Worm (Caenorhabditis elegans) whole organism, early embryonic: ENCODE measurements around the gene R52.4.
A peak's percentile ranks its signal among the peaks of the same experiment; 100 is the strongest.

Experiments
- B0310.2 ChIP-seq: sonication (generic microtip); optimal IDR thresholded peaks from 2 replicates; lab custom pipeline; 2016; ENCODE audit warnings: mild to moderate bottlenecking, missing genetic modification characterization, missing compliant biosample characterization
- F13C5.2 ChIP-seq: sonication (generic microtip); optimal IDR thresholded peaks from 2 replicates; lab custom pipeline; 2017; ENCODE audit warnings: mild to moderate bottlenecking, missing genetic modification characterization, inconsistent platforms, missing compliant biosample characterization
- aly-1 ChIP-seq: sonication (generic microtip); optimal IDR thresholded peaks from 2 replicates; lab custom pipeline; 2016; ENCODE audit warnings: missing genetic modification characterization, missing compliant biosample characterization
- ama-1 ChIP-seq: fragments of 150-350 bp; optimal IDR thresholded peaks from 2 replicates; lab custom pipeline; 2014
- ceh-13 ChIP-seq: fragments of 200-800 bp; sonication (Bioruptor generic); optimal IDR thresholded peaks from 2 replicates; lab custom pipeline; 2018; ENCODE audit warnings: mild to moderate bottlenecking, missing genetic modification characterization, missing compliant biosample characterization
- ceh-36 ChIP-seq: sonication (generic microtip); optimal IDR thresholded peaks from 2 replicates; lab custom pipeline; 2016; ENCODE audit warnings: missing genetic modification characterization, inconsistent platforms, missing compliant biosample characterization
- ets-7 ChIP-seq: sonication (generic microtip); optimal IDR thresholded peaks from 2 replicates; lab custom pipeline; 2016; ENCODE audit warnings: missing genotype, missing genetic modification characterization, missing compliant biosample characterization
- flt-1 ChIP-seq: fragments of 200-800 bp; sonication (Bioruptor generic); IDR thresholded peaks from 2 replicates; pipeline ENCODE4 v1.3.6; 2022; ENCODE audit warnings: missing genetic modification characterization, missing compliant biosample characterization
- hmbx-1 ChIP-seq: sonication (generic microtip); optimal IDR thresholded peaks from 2 replicates; lab custom pipeline; 2016; ENCODE audit warnings: mild to moderate bottlenecking, missing genetic modification characterization, missing compliant biosample characterization
- hmg-4 ChIP-seq: fragments of 200-800 bp; sonication (Bioruptor generic); optimal IDR thresholded peaks from 2 replicates; lab custom pipeline; 2018; ENCODE audit warnings: mild to moderate bottlenecking, missing genetic modification characterization, missing compliant biosample characterization
- hnd-1 ChIP-seq: sonication (generic microtip); optimal IDR thresholded peaks from 2 replicates; lab custom pipeline; 2016; ENCODE audit warnings: missing genetic modification characterization, missing compliant biosample characterization
- pes-1 ChIP-seq: fragments of 200-800 bp; sonication (Bioruptor generic); IDR thresholded peaks from 2 replicates; pipeline ENCODE4 v1.3.6; 2022; ENCODE audit warnings: missing genetic modification reagents, missing genetic modification characterization, missing compliant biosample characterization
- scrt-1 ChIP-seq: fragments of 200-800 bp; sonication (Bioruptor generic); IDR thresholded peaks from 2 replicates; pipeline ENCODE4 v1.3.6; 2022; ENCODE audit warnings: missing genetic modification characterization, missing compliant biosample characterization
- sea-1 ChIP-seq: fragments of 200-800 bp; sonication (Bioruptor generic); conservative IDR thresholded peaks from 2 replicates; pipeline ENCODE4 v1.3.6; 2022; ENCODE audit warnings: missing genetic modification characterization, missing compliant biosample characterization
- tbx-11 ChIP-seq: fragments of 200-800 bp; sonication (Bioruptor generic); IDR thresholded peaks from 2 replicates; pipeline ENCODE4 v1.3.6; 2022; ENCODE audit warnings: missing genetic modification characterization, missing compliant biosample characterization
- tbx-37 ChIP-seq: fragments of 200-800 bp; sonication (Bioruptor generic); conservative IDR thresholded peaks from 2 replicates; pipeline ENCODE4 v1.3.6; 2022; ENCODE audit warnings: missing genetic modification reagents, missing genetic modification characterization, missing compliant biosample characterization
- tra-4 ChIP-seq: sonication (generic microtip); optimal IDR thresholded peaks from 2 replicates; lab custom pipeline; 2017; ENCODE audit warnings: missing genetic modification characterization, missing compliant biosample characterization

R52.4 gene

ce11 chrII:2093456-2093926 is 14.7 kb downstream of the R52.4 start, which contains the start of gene fbxb-37:
TSS of gene fbxb-37 (minus strand) at chrII:2093876.
- TF ChIP-seq flt-1 (no peak), hnd-1 (tag; lab: Kevin White, UChicago) (no peak), ceh-13 (GFP tag; lab: Kevin White, UChicago) (no peak), tbx-11 (GFP tag; lab: Robert Waterston, UW) (no peak), B0310.2 (tag; lab: Kevin White, UChicago) (no peak), tbx-37 (no peak), pes-1 (no peak)

- TF ChIP-seq tra-4 (tag; lab: Kevin White, UChicago), result no peak
- peak; percentile 1 for TF ChIP-seq ceh-36 (tag; lab: Kevin White, UChicago)
- no peak for TF ChIP-seq flt-1
- TF ChIP-seq hmg-4 (GFP tag; lab: Kevin White, UChicago), result peak; percentile 16
Measured at ce11 chrII:2091972-2092371, 16.2 kb downstream of the R52.4 start, which contains the start of gene T16A1.10. TSS of gene T16A1.10 (minus strand) at chrII:2092094.

DNA sequence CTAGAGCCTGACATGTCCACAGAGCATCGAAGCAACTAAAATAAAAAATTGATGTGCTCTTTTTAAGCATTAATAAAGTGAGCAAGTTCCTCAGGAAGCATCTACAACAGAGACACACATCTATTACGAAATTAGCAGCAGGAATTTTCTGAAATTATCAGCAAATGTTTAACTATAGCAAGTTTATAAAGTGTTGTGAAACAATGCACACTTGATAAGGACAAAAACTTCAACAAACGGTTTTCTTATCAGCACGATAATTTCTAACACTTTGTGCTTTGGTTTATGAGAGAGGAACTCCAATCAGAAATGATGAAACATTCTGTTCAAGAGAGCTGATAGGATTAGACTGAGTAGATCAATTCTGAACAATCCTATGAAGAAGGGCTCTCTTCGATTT is 17.6 kb downstream of the R52.4 start, which contains the start of gene trpl-5:
Gene trpl-5 (minus strand): TSS at position 32 of the 400 bp plus-strand sequence.
- TF ChIP-seq flt-1 (no peak), B0310.2 (tag; lab: Kevin White, UChicago) (no peak), F13C5.2 (tag; lab: Kevin White, UChicago) (no peak), scrt-1 (no peak), hmg-4 (GFP tag; lab: Kevin White, UChicago) (no peak), tbx-37 (no peak), hmbx-1 (tag; lab: Kevin White, UChicago) (no peak), tra-4 (tag; lab: Kevin White, UChicago) (no peak), aly-1 (tag; lab: Kevin White, UChicago) (no peak), hnd-1 (tag; lab: Kevin White, UChicago) (no peak), ceh-13 (GFP tag; lab: Kevin White, UChicago) (no peak), tbx-11 (GFP tag; lab: Robert Waterston, UW) (no peak), pes-1 (no peak)

ce11 chrII:2087206-2087605 is 21.0 kb downstream of the R52.4 start:
- TF ChIP-seq B0310.2 (tag; lab: Kevin White, UChicago) (no peak), hmbx-1 (tag; lab: Kevin White, UChicago) (no peak), tbx-37 (no peak), sea-1 (GFP tag; lab: Robert Waterston, UW) (no peak), flt-1 (no peak), ama-1 (lab: Kevin White, UChicago) (no peak), tbx-11 (GFP tag; lab: Robert Waterston, UW) (no peak), ceh-36 (tag; lab: Kevin White, UChicago) (no peak)

DNA sequence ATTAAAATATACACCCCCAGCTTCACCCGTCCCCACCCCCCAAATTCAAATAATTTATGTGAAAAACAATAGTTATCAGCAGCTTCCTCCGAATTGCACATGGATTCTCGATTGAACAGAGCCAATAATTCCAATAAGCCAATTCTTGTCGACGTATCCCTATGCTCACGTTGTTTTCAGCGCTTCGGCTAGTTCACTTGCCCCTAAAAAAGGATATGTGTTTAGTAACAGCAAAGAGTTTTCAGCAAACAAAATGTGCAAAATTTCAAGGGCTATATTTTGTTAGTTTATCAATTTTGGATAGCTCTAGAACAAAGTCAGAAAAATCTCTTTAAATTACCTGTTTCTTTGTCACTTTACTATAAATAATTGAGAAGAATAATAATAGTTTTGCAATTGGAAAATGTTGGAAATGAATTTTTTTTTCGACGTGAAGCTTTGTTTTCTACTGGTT is 24.4 kb downstream of the R52.4 start, which contains the start of the genes T16A1.5 and fbxc-49:
Gene T16A1.5 (minus strand): TSS at position 101 of the 454 bp plus-strand sequence.
Gene fbxc-49 (plus strand): TSS at position 404 of the 454 bp plus-strand sequence.
- TF ChIP-seq scrt-1, result no peak
- no peak for TF ChIP-seq ceh-13 (GFP tag; lab: Kevin White, UChicago)
- TF ChIP-seq tra-4 (tag; lab: Kevin White, UChicago), result no peak
- no peak for TF ChIP-seq tbx-37
- no peak for TF ChIP-seq F13C5.2 (tag; lab: Kevin White, UChicago)
- TF ChIP-seq pes-1, result no peak
- TF ChIP-seq B0310.2 (tag; lab: Kevin White, UChicago), result no peak
- no peak for TF ChIP-seq tbx-11 (GFP tag; lab: Robert Waterston, UW)
- no peak for TF ChIP-seq ama-1 (lab: Kevin White, UChicago)
- TF ChIP-seq ceh-36 (tag; lab: Kevin White, UChicago), result no peak
- TF ChIP-seq sea-1 (GFP tag; lab: Robert Waterston, UW), result no peak
- TF ChIP-seq ets-7 (tag; lab: Kevin White, UChicago), result no peak
- TF ChIP-seq hnd-1 (tag; lab: Kevin White, UChicago), result no peak
- no peak for TF ChIP-seq hmbx-1 (tag; lab: Kevin White, UChicago)
- TF ChIP-seq hmg-4 (GFP tag; lab: Kevin White, UChicago), result no peak
- no peak for TF ChIP-seq flt-1
- no peak for TF ChIP-seq aly-1 (tag; lab: Kevin White, UChicago)

ce11 chrII:2081257-2081656 is 26.9 kb downstream of the R52.4 start, which contains the start of gene T16A1.4:
TSS of gene T16A1.4 (plus strand) at chrII:2081557.
- TF ChIP-seq tra-4 (tag; lab: Kevin White, UChicago), result no peak
- no peak for TF ChIP-seq F13C5.2 (tag; lab: Kevin White, UChicago)
- TF ChIP-seq hnd-1 (tag; lab: Kevin White, UChicago), result no peak
- no peak for TF ChIP-seq tbx-11 (GFP tag; lab: Robert Waterston, UW)
- TF ChIP-seq B0310.2 (tag; lab: Kevin White, UChicago), result no peak
- TF ChIP-seq hmbx-1 (tag; lab: Kevin White, UChicago), result no peak
- TF ChIP-seq pes-1, result no peak
- TF ChIP-seq ceh-13 (GFP tag; lab: Kevin White, UChicago), result no peak
- TF ChIP-seq tbx-37, result no peak
- no peak for TF ChIP-seq hmg-4 (GFP tag; lab: Kevin White, UChicago)
- TF ChIP-seq ceh-36 (tag; lab: Kevin White, UChicago), result no peak
- TF ChIP-seq ama-1 (lab: Kevin White, UChicago), result no peak
- no peak for TF ChIP-seq aly-1 (tag; lab: Kevin White, UChicago)

DNA sequence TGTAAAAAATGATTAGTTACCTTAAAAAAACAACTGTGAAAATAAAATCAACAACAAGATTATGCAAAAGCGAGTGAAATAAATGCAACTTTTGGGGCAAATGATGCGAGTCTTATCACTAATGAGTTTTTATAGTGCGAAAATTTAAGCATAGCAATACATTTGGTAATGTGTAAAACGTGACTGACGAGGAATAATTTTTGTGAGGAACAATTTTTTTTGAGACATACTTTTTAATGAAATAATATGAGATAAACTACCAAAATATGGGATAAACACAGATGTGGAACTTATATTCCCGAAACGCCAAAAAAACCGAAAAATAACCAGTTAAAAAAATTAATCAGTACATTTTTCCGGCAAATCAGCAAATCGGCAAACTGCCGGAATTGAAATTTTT is 27.8 kb downstream of the R52.4 start, which contains the start of gene F07E5.9:
Gene F07E5.9 (minus strand): TSS at position 101 of the 400 bp plus-strand sequence.
- TF ChIP-seq ceh-36 (tag; lab: Kevin White, UChicago) (no peak), pes-1 (no peak), B0310.2 (tag; lab: Kevin White, UChicago) (no peak), ceh-13 (GFP tag; lab: Kevin White, UChicago) (no peak), ama-1 (lab: Kevin White, UChicago) (no peak), tra-4 (tag; lab: Kevin White, UChicago) (no peak), hnd-1 (tag; lab: Kevin White, UChicago) (no peak), aly-1 (tag; lab: Kevin White, UChicago) (no peak), flt-1 (no peak), scrt-1 (no peak)
